Worm (Caenorhabditis elegans): ENCODE data around the gene str-188.

DNA sequence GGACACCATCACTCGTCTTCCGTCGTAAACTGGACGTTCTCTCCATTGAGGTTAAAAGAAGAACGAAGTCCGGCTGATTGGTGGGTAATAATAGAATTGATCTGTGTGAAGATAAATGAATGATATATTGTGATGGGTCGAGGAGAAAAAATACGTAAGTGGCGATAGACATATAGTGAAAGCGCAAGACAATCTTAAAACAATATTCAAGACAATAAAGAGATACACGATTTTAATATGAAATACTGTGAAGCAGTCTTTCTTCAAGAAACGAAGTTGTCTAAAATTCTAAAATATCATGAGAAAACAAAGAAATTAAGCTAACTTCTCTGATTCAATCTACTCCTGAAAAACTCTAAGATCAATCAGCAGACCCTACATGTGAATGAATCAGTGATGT lies 3.0 kb upstream of the str-188 start, which contains the start of gene F40F9.10:
- no peak for TF ChIP-seq ztf-29 (GFP tag; IDR thresholded peaks at IDR 0.05)
- TF ChIP-seq med-1 (GFP tag; optimal IDR thresholded peaks at IDR 0.05; ENCODE audit: insufficient read depth): no peak
- no peak for TF ChIP-seq flt-1 (GFP tag; IDR thresholded peaks at IDR 0.05)
- no peak for TF ChIP-seq ref-1 (GFP tag; conservative IDR thresholded peaks at IDR 0.05)
- no peak for TF ChIP-seq cog-1 (tag; optimal IDR thresholded peaks at IDR 0.05)
- no peak for TF ChIP-seq ztf-23 (GFP tag; IDR thresholded peaks at IDR 0.05)
- TF ChIP-seq T22C8.4 (GFP tag; IDR thresholded peaks at IDR 0.05): no peak
- no peak for TF ChIP-seq tab-1 (GFP tag; IDR thresholded peaks at IDR 0.05)
